Fruit fly (Drosophila melanogaster) whole organism, embryonic: ENCODE measurements around the gene Actn.
A peak's percentile ranks its signal among the peaks of the same experiment; 100 is the strongest.

Experiments used
- ATbp ChIP-seq: fragments of 200-800 bp; sonication (Bioruptor generic); optimal IDR thresholded peaks from 2 replicates; lab custom pipeline; 2017; ENCODE audit warnings: missing biosample characterization, mild to moderate bottlenecking, missing genetic modification characterization, missing genetic modification reagents
- CG12104 ChIP-seq: fragments of 200-800 bp; sonication (Bioruptor generic); optimal IDR thresholded peaks from 3 replicates; lab custom pipeline; 2016; ENCODE audit warnings: missing biosample characterization, missing genetic modification characterization
- CG12236 ChIP-seq: fragments of 200-800 bp; sonication (Bioruptor generic); optimal IDR thresholded peaks from 2 replicates; lab custom pipeline; 2016; ENCODE audit warnings: missing biosample characterization, missing genetic modification characterization
- CG13287 ChIP-seq: fragments of 200-800 bp; sonication (Bioruptor generic); IDR thresholded peaks from 2 replicates; pipeline ENCODE4 v1.3.6; 2022; ENCODE audit warnings: missing biosample characterization, missing genetic modification characterization; ENCODE audit not compliant: partially characterized antibody
- CG13296 ChIP-seq: fragments of 200-800 bp; sonication (Bioruptor generic); optimal IDR thresholded peaks from 3 replicates; lab custom pipeline; 2018; ENCODE audit warnings: missing biosample characterization, mild to moderate bottlenecking, missing genetic modification characterization
- CG13424 ChIP-seq: fragments of 200-800 bp; sonication (Bioruptor generic); optimal IDR thresholded peaks from 2 replicates; lab custom pipeline; 2019; ENCODE audit warnings: missing biosample characterization, mild to moderate bottlenecking, missing genetic modification characterization, moderate library complexity
- CG1647 ChIP-seq: fragments of 200-800 bp; sonication (Bioruptor generic); optimal IDR thresholded peaks from 3 replicates; lab custom pipeline; 2016; ENCODE audit warnings: missing biosample characterization, missing genetic modification characterization
- CG17359 ChIP-seq: fragments of 200-800 bp; sonication (Bioruptor generic); optimal IDR thresholded peaks from 3 replicates; lab custom pipeline; 2018; ENCODE audit warnings: missing biosample characterization, mild to moderate bottlenecking, missing genetic modification characterization, moderate library complexity
- CG17612 ChIP-seq: fragments of 200-800 bp; sonication (Bioruptor generic); IDR thresholded peaks from 2 replicates; pipeline ENCODE4 v1.3.6; 2022; ENCODE audit warnings: missing biosample characterization, missing genetic modification characterization
- CG17802 ChIP-seq: fragments of 200-800 bp; sonication (Bioruptor generic); optimal IDR thresholded peaks from 2 replicates; lab custom pipeline; 2018; ENCODE audit warnings: missing biosample characterization, mild to moderate bottlenecking, missing genetic modification characterization, moderate library complexity
- CG17912 ChIP-seq: fragments of 200-800 bp; sonication (Bioruptor generic); optimal IDR thresholded peaks from 2 replicates; lab custom pipeline; 2018; ENCODE audit warnings: missing biosample characterization, mild to moderate bottlenecking, missing genetic modification characterization
- CG2120 ChIP-seq: fragments of 200-800 bp; sonication (Bioruptor generic); optimal IDR thresholded peaks from 3 replicates; lab custom pipeline; 2016; ENCODE audit warnings: missing biosample characterization, missing genetic modification characterization
- CG30431 ChIP-seq: fragments of 200-800 bp; sonication (Bioruptor generic); optimal IDR thresholded peaks from 2 replicates; lab custom pipeline; 2017; ENCODE audit warnings: missing biosample characterization, missing genetic modification characterization
- CG31365 ChIP-seq: fragments of 200-800 bp; sonication (Bioruptor generic); optimal IDR thresholded peaks from 2 replicates; lab custom pipeline; 2018; ENCODE audit warnings: missing biosample characterization, mild to moderate bottlenecking, missing genetic modification characterization
- CG33557 ChIP-seq: fragments of 200-800 bp; sonication (Bioruptor generic); optimal IDR thresholded peaks from 2 replicates; lab custom pipeline; 2019; ENCODE audit warnings: missing biosample characterization, mild to moderate bottlenecking, missing genetic modification characterization, moderate library complexity
- CG34422 ChIP-seq: fragments of 200-800 bp; sonication (Bioruptor generic); IDR thresholded peaks from 3 replicates; pipeline ENCODE4 v1.3.6; 2022; ENCODE audit warnings: missing biosample characterization, missing genetic modification characterization
- CG4404 ChIP-seq: fragments of 200-800 bp; sonication (Bioruptor generic); IDR thresholded peaks from 2 replicates; pipeline ENCODE4 v1.3.6; 2022; ENCODE audit warnings: missing biosample characterization, missing genetic modification characterization
- CG4820 ChIP-seq: fragments of 200-800 bp; sonication (Bioruptor generic); optimal IDR thresholded peaks from 3 replicates; lab custom pipeline; 2016; ENCODE audit warnings: missing biosample characterization, missing genetic modification characterization
- CG4854 ChIP-seq: fragments of 200-800 bp; sonication (Bioruptor generic); optimal IDR thresholded peaks from 2 replicates; lab custom pipeline; 2016; ENCODE audit warnings: missing biosample characterization, missing genetic modification characterization, inconsistent platforms
- CG6654 ChIP-seq: fragments of 200-800 bp; sonication (Bioruptor generic); optimal IDR thresholded peaks from 2 replicates; lab custom pipeline; 2017; ENCODE audit warnings: missing biosample characterization, mild to moderate bottlenecking, missing genetic modification characterization
- CG7786 ChIP-seq: fragments of 200-800 bp; sonication (Bioruptor generic); optimal IDR thresholded peaks from 2 replicates; lab custom pipeline; 2016; ENCODE audit warnings: missing biosample characterization, missing genetic modification characterization
- CG7928 ChIP-seq: fragments of 200-800 bp; sonication (Bioruptor generic); optimal IDR thresholded peaks from 2 replicates; lab custom pipeline; 2017; ENCODE audit warnings: missing biosample characterization, mild to moderate bottlenecking, missing genetic modification characterization
- CG7987 ChIP-seq: fragments of 200-800 bp; sonication (Bioruptor generic); optimal IDR thresholded peaks from 2 replicates; lab custom pipeline; 2018; ENCODE audit warnings: missing biosample characterization, mild to moderate bottlenecking, missing genetic modification characterization, moderate library complexity
- CG9876 ChIP-seq: fragments of 200-800 bp; sonication (Bioruptor generic); optimal IDR thresholded peaks from 2 replicates; lab custom pipeline; 2016; ENCODE audit warnings: missing biosample characterization, missing genetic modification characterization
- Dref ChIP-seq: fragments of 200-800 bp; sonication (Bioruptor generic); IDR thresholded peaks from 2 replicates; pipeline ENCODE4 v1.3.6; 2022; ENCODE audit warnings: missing biosample characterization, missing genetic modification characterization
- Hand ChIP-seq: fragments of 200-800 bp; sonication (Bioruptor generic); optimal IDR thresholded peaks from 2 replicates; lab custom pipeline; 2017; ENCODE audit warnings: mild to moderate bottlenecking, missing biosample characterization, missing genetic modification reagents, missing genetic modification characterization
- HmgZ ChIP-seq: fragments of 200-800 bp; sonication (Bioruptor generic); optimal IDR thresholded peaks from 2 replicates; lab custom pipeline; 2018; ENCODE audit warnings: missing biosample characterization, mild to moderate bottlenecking, missing genetic modification characterization
- Hmx ChIP-seq: fragments of 200-800 bp; sonication (Bioruptor generic); optimal IDR thresholded peaks from 2 replicates; lab custom pipeline; 2016; ENCODE audit warnings: missing biosample characterization, missing genetic modification characterization
- Hr39 ChIP-seq: fragments of >200 bp; optimal IDR thresholded peaks from 2 replicates; lab custom pipeline; 2017
- Jarid2 ChIP-seq: fragments of 200-800 bp; sonication (Bioruptor generic); optimal IDR thresholded peaks from 3 replicates; lab custom pipeline; 2017; ENCODE audit warnings: mild to moderate bottlenecking, missing biosample characterization, missing genetic modification reagents, missing genetic modification characterization
- Lim3 ChIP-seq: fragments of 200-800 bp; sonication (Bioruptor generic); IDR thresholded peaks from 2 replicates; pipeline ENCODE4 v1.3.6; 2022; ENCODE audit warnings: missing biosample characterization, missing genetic modification characterization
- MTF-1 ChIP-seq: fragments of 200-800 bp; sonication (Bioruptor generic); optimal IDR thresholded peaks from 2 replicates; lab custom pipeline; 2018; ENCODE audit warnings: missing biosample characterization, mild to moderate bottlenecking, missing genetic modification characterization, borderline replicate concordance
- NC2α ChIP-seq: fragments of 200-800 bp; sonication (Bioruptor generic); optimal IDR thresholded peaks from 2 replicates; lab custom pipeline; 2016; ENCODE audit warnings: missing biosample characterization, missing genetic modification characterization
- Rfx ChIP-seq: fragments of 200-800 bp; sonication (Bioruptor generic); IDR thresholded peaks from 2 replicates; pipeline ENCODE4 v1.3.6; 2022; ENCODE audit warnings: missing biosample characterization, missing genetic modification characterization
- ab ChIP-seq: fragments of 200-800 bp; sonication (Bioruptor generic); optimal IDR thresholded peaks from 2 replicates; lab custom pipeline; 2016; ENCODE audit warnings: missing biosample characterization, missing genetic modification characterization
- bbx ChIP-seq: fragments of 200-800 bp; sonication (Bioruptor generic); IDR thresholded peaks from 2 replicates; pipeline ENCODE4 v1.3.6; 2022; ENCODE audit warnings: missing biosample characterization, missing genetic modification characterization; ENCODE audit not compliant: partially characterized antibody
- croc ChIP-seq: fragments of 200-800 bp; sonication (Bioruptor generic); conservative IDR thresholded peaks from 3 replicates; pipeline ENCODE4 v1.3.6; 2022; ENCODE audit warnings: missing biosample characterization, missing genetic modification characterization
- crol ChIP-seq: fragments of 200-800 bp; sonication (Bioruptor generic); IDR thresholded peaks from 2 replicates; pipeline ENCODE4 v1.3.6; 2022; ENCODE audit warnings: missing biosample characterization, missing genetic modification characterization
- dati ChIP-seq: fragments of 200-800 bp; sonication (Bioruptor generic); IDR thresholded peaks from 2 replicates; pipeline ENCODE4 v1.3.6; 2022; ENCODE audit warnings: missing biosample characterization, missing genetic modification characterization
- dmrt99B ChIP-seq: fragments of 200-800 bp; sonication (Bioruptor generic); optimal IDR thresholded peaks from 2 replicates; lab custom pipeline; 2018; ENCODE audit warnings: missing biosample characterization, mild to moderate bottlenecking, missing genetic modification characterization, moderate library complexity
- emc ChIP-seq: fragments of 200-800 bp; sonication (Bioruptor generic); optimal IDR thresholded peaks from 2 replicates; lab custom pipeline; 2016; ENCODE audit warnings: missing biosample characterization, missing genetic modification characterization
- fd3F ChIP-seq: fragments of 200-800 bp; sonication (Bioruptor generic); optimal IDR thresholded peaks from 2 replicates; lab custom pipeline; 2018; ENCODE audit warnings: missing biosample characterization, mild to moderate bottlenecking, missing genetic modification characterization, moderate library complexity
- fru ChIP-seq: fragments of >200 bp; optimal IDR thresholded peaks from 2 replicates; lab custom pipeline; 2017
- fu2 ChIP-seq: fragments of 200-800 bp; sonication (Bioruptor generic); optimal IDR thresholded peaks from 2 replicates; lab custom pipeline; 2016; ENCODE audit warnings: missing biosample characterization, missing genetic modification characterization
- jing ChIP-seq: fragments of 200-800 bp; sonication (Bioruptor generic); optimal IDR thresholded peaks from 2 replicates; lab custom pipeline; 2018; ENCODE audit warnings: missing biosample characterization, mild to moderate bottlenecking, missing genetic modification characterization
- mam ChIP-seq: fragments of 200-800 bp; sonication (Bioruptor generic); optimal IDR thresholded peaks from 3 replicates; lab custom pipeline; 2016; ENCODE audit warnings: missing biosample characterization, missing genetic modification characterization
- tna ChIP-seq: fragments of 200-800 bp; sonication (Bioruptor generic); IDR thresholded peaks from 2 replicates; pipeline ENCODE4 v1.3.6; 2022; ENCODE audit warnings: missing biosample characterization, missing genetic modification characterization; ENCODE audit not compliant: partially characterized antibody
- twi ChIP-seq: fragments of 200-800 bp; optimal IDR thresholded peaks from 2 replicates; lab custom pipeline; 2019; ENCODE audit warnings: missing biosample characterization, mild to moderate bottlenecking, missing genetic modification characterization, moderate library complexity
- usp ChIP-seq: fragments of >200 bp; optimal IDR thresholded peaks from 2 replicates; lab custom pipeline; 2017; ENCODE audit warnings: missing biosample characterization, missing genetic modification characterization
- wdn ChIP-seq: fragments of 200-800 bp; sonication (Bioruptor generic); IDR thresholded peaks from 2 replicates; pipeline ENCODE4 v1.3.6; 2022; ENCODE audit warnings: missing biosample characterization, missing genetic modification characterization

Actn gene

dm6 chrX:1984175-1984973, 57.7 kb downstream of the Actn start (continued):
- TF ChIP-seq CG30431 (GFP tag; lab: Kevin White, UChicago), result peak; percentile 57
- peak; percentile 9 for TF ChIP-seq ab (GFP tag; lab: Kevin White, UChicago)
- peak; percentile 43 for TF ChIP-seq Hmx (GFP tag; lab: Kevin White, UChicago)
- no peak for TF ChIP-seq usp (GFP tag; lab: Kevin White, UChicago)
- no peak for TF ChIP-seq Hand (GFP tag; lab: Kevin White, UChicago)
- TF ChIP-seq CG2120 (GFP tag; lab: Kevin White, UChicago), result peak; percentile 83
- peak; percentile 56 for TF ChIP-seq HmgZ
- TF ChIP-seq CG4404 (GFP tag; lab: Robert Waterston, UW), result peak; percentile 53; the same call in 1 of the 2 replicates
- peak; percentile 46; the same call in 1 of the 2 replicates for TF ChIP-seq wdn (GFP tag; lab: Robert Waterston, UW)
- peak; percentile 82 for TF ChIP-seq CG13424 (tag; lab: Kevin White, UChicago)
- TF ChIP-seq fru (lab: Kevin White, UChicago), result no peak
- no peak for TF ChIP-seq Dref (GFP tag; lab: Robert Waterston, UW)
- peak; percentile 32 for TF ChIP-seq emc (GFP tag; lab: Kevin White, UChicago)
- peak; percentile 41 for TF ChIP-seq CG31365 (tag; lab: Kevin White, UChicago)
- TF ChIP-seq CG9876, result peak; percentile 56
- TF ChIP-seq CG4820 (GFP tag; lab: Kevin White, UChicago), result peak; percentile 58
- TF ChIP-seq CG33557 (GFP tag; lab: Kevin White, UChicago), result no peak
- peak; percentile 95 for TF ChIP-seq crol (GFP tag; lab: Robert Waterston, UW)
- no peak for TF ChIP-seq MTF-1 (GFP tag; lab: Kevin White, UChicago)
- TF ChIP-seq CG7987 (GFP tag; lab: Kevin White, UChicago), result no peak
- TF ChIP-seq ATbp (GFP tag; lab: Kevin White, UChicago), result peak; percentile 81
- peak; percentile 45 for TF ChIP-seq CG4854 (GFP tag; lab: Kevin White, UChicago)
- TF ChIP-seq dmrt99B (tag; lab: Kevin White, UChicago), result peak; percentile 90
- TF ChIP-seq CG17612 (GFP tag; lab: Robert Waterston, UW), result no peak; the same call in 1 of the 2 replicates
- TF ChIP-seq tna (GFP tag; lab: Robert Waterston, UW), result no peak
- peak; percentile 2; the same call in 1 of the 2 replicates for TF ChIP-seq dati
- TF ChIP-seq fu2 (GFP tag; lab: Kevin White, UChicago), result peak; percentile 74
- no peak for TF ChIP-seq Lim3 (GFP tag; lab: Robert Waterston, UW)
- TF ChIP-seq CG7928 (GFP tag; lab: Kevin White, UChicago), result no peak
- TF ChIP-seq CG17359 (tag; lab: Kevin White, UChicago), result peak; percentile 77
- TF ChIP-seq Jarid2 (GFP tag; lab: Kevin White, UChicago), result no peak
- TF ChIP-seq CG13296 (GFP tag; lab: Kevin White, UChicago), result peak; percentile 35
- TF ChIP-seq twi (tag; lab: Kevin White, UChicago), result peak; percentile 67
- TF ChIP-seq Rfx (GFP tag; lab: Robert Waterston, UW), result peak; percentile 61
- no peak for TF ChIP-seq CG13287 (GFP tag; lab: Robert Waterston, UW)
- no peak for TF ChIP-seq Hr39 (lab: Kevin White, UChicago)
- TF ChIP-seq CG17912 (GFP tag; lab: Kevin White, UChicago), result no peak
- TF ChIP-seq mam (GFP tag; lab: Kevin White, UChicago), result peak; percentile 38
- peak; percentile 22 for TF ChIP-seq CG12236 (GFP tag; lab: Kevin White, UChicago)
- peak; percentile 84 for TF ChIP-seq jing (GFP tag; lab: Kevin White, UChicago)
- peak; percentile 59 for TF ChIP-seq CG6654 (GFP tag; lab: Kevin White, UChicago)
- TF ChIP-seq NC2α (GFP tag; lab: Kevin White, UChicago), result peak; percentile 57
- TF ChIP-seq bbx (GFP tag; lab: Robert Waterston, UW), result no peak
- peak; percentile 79 for TF ChIP-seq croc
- no peak for TF ChIP-seq CG1647
- peak; percentile 82 for TF ChIP-seq CG7786 (GFP tag; lab: Kevin White, UChicago)
- TF ChIP-seq fd3F, result peak; percentile 44
- peak; percentile 73; the same call in 1 of the 3 replicates for TF ChIP-seq CG34422 (GFP tag; lab: Robert Waterston, UW)
- peak; percentile 26 for TF ChIP-seq CG12104 (GFP tag; lab: Kevin White, UChicago)
- peak; percentile 49 for TF ChIP-seq CG17802 (tag; lab: Kevin White, UChicago)
